Worm (Caenorhabditis elegans) whole organism, L4/young adult: Measurements from ENCODE around the gene T26C5.2.

Experiments used
- W03F9.2 ChIP-seq: fragments of 150-350 bp; optimal IDR thresholded peaks from 2 replicates; lab custom pipeline; 2014; ENCODE audit warnings: missing biosample characterization, missing genetic modification characterization
- dao-5 ChIP-seq: sonication (generic microtip); optimal IDR thresholded peaks from 2 replicates; lab custom pipeline; 2016; ENCODE audit warnings: missing genotype, missing genetic modification characterization, moderate library complexity, missing compliant biosample characterization
- him-1 ChIP-seq: sonication (generic microtip); optimal IDR thresholded peaks from 2 replicates; lab custom pipeline; 2016; ENCODE audit warnings: missing genotype, missing genetic modification reagents, missing genetic modification characterization, missing compliant biosample characterization

ce11 chrII:9262845-9263402 lies 29.9 kb downstream of the T26C5.2 start:
- TF ChIP-seq him-1 (tag; lab: Kevin White, UChicago) (no peak), dao-5 (no peak), W03F9.2 (tag; lab: Kevin White, UChicago) (no peak)
